Fruit fly (Drosophila melanogaster) whole organism, adult: ENCODE results near the gene mRpS24.

Experiments
- CG11617 ChIP-seq: fragments of 200-800 bp; sonication (Bioruptor generic); optimal IDR thresholded peaks from 2 replicates; lab custom pipeline; 2017; ENCODE audit warnings: mild to moderate bottlenecking, missing biosample characterization, missing genetic modification reagents, missing genetic modification characterization
- CG12768 ChIP-seq: fragments of 200-800 bp; sonication (Bioruptor generic); optimal IDR thresholded peaks from 2 replicates; lab custom pipeline; 2017; ENCODE audit warnings: missing biosample characterization, missing genetic modification characterization, mild to moderate bottlenecking, moderate library complexity, missing genetic modification reagents
- CG14711 ChIP-seq: fragments of 200-800 bp; sonication (Bioruptor generic); optimal IDR thresholded peaks from 2 replicates; lab custom pipeline; 2018; ENCODE audit warnings: missing biosample characterization, mild to moderate bottlenecking, missing genetic modification characterization, moderate library complexity
- CG1620 ChIP-seq: fragments of 200-800 bp; sonication (Bioruptor generic); optimal IDR thresholded peaks from 2 replicates; lab custom pipeline; 2016; ENCODE audit warnings: missing biosample characterization, missing genetic modification characterization
- CG33017 ChIP-seq: fragments of 200-800 bp; sonication (Bioruptor generic); optimal IDR thresholded peaks from 2 replicates; lab custom pipeline; 2018; ENCODE audit warnings: missing biosample characterization, mild to moderate bottlenecking, missing genetic modification characterization, moderate library complexity
- CG5204 ChIP-seq: fragments of 200-800 bp; sonication (Bioruptor generic); optimal IDR thresholded peaks from 2 replicates; lab custom pipeline; 2016; ENCODE audit warnings: missing biosample characterization, missing genetic modification characterization
- CG7045 ChIP-seq: fragments of 200-800 bp; sonication (Bioruptor generic); optimal IDR thresholded peaks from 2 replicates; lab custom pipeline; 2017; ENCODE audit warnings: missing biosample characterization, mild to moderate bottlenecking, missing genetic modification characterization
- CG7101 ChIP-seq: fragments of 200-800 bp; sonication (Bioruptor generic); optimal IDR thresholded peaks from 2 replicates; lab custom pipeline; 2018; ENCODE audit warnings: missing biosample characterization, mild to moderate bottlenecking, missing genetic modification characterization, moderate library complexity
- Clk ChIP-seq: fragments of 200-800 bp; sonication (Bioruptor generic); optimal IDR thresholded peaks from 2 replicates; lab custom pipeline; 2017; ENCODE audit warnings: missing biosample characterization, missing genetic modification characterization
- Crg-1 ChIP-seq: fragments of 200-800 bp; sonication (Bioruptor generic); optimal IDR thresholded peaks from 2 replicates; lab custom pipeline; 2016; ENCODE audit warnings: missing biosample characterization, missing genetic modification characterization
- Hr96 ChIP-seq: fragments of 200-800 bp; sonication (Bioruptor generic); optimal IDR thresholded peaks from 2 replicates; lab custom pipeline; 2016; ENCODE audit warnings: missing biosample characterization, missing genetic modification characterization
- Mnt ChIP-seq: fragments of 200-800 bp; sonication (Bioruptor generic); optimal IDR thresholded peaks from 2 replicates; lab custom pipeline; 2016; ENCODE audit warnings: missing biosample characterization, mild to moderate bottlenecking, missing genetic modification characterization
- bab1 ChIP-seq: fragments of 200-800 bp; sonication (Bioruptor generic); optimal IDR thresholded peaks from 3 replicates; lab custom pipeline; 2019; ENCODE audit warnings: missing biosample characterization, mild to moderate bottlenecking, missing genetic modification characterization, moderate library complexity
- cic ChIP-seq: fragments of 200-800 bp; sonication (Bioruptor generic); optimal IDR thresholded peaks from 2 replicates; lab custom pipeline; 2017; ENCODE audit warnings: missing biosample characterization, mild to moderate bottlenecking, missing genetic modification characterization, moderate library complexity
- cnc ChIP-seq, 2 experiments: fragments of >200 bp; optimal IDR thresholded peaks; 2 replicates each; lab custom pipeline; 2017
- kay ChIP-seq: fragments of 200-800 bp; sonication (Bioruptor generic); peaks from one replicate; lab custom pipeline; 2016; ENCODE audit warnings: missing biosample characterization, missing genetic modification characterization, borderline replicate concordance
- ovo ChIP-seq: fragments of 200-800 bp; sonication (Bioruptor generic); optimal IDR thresholded peaks from 2 replicates; lab custom pipeline; 2016; ENCODE audit warnings: missing biosample characterization, missing genetic modification characterization
- pad ChIP-seq: fragments of 200-800 bp; sonication (Bioruptor generic); optimal IDR thresholded peaks from 3 replicates; lab custom pipeline; 2017; ENCODE audit warnings: missing biosample characterization, missing genetic modification characterization, mild to moderate bottlenecking, moderate library complexity, missing genetic modification reagents
- tj ChIP-seq: fragments of 200-800 bp; sonication (Bioruptor generic); optimal IDR thresholded peaks from 3 replicates; lab custom pipeline; 2017; ENCODE audit warnings: missing biosample characterization, mild to moderate bottlenecking, missing genetic modification characterization, moderate library complexity
- toe ChIP-seq: fragments of 200-800 bp; sonication (Bioruptor generic); optimal IDR thresholded peaks from 2 replicates; lab custom pipeline; 2016; ENCODE audit warnings: missing biosample characterization, missing genetic modification characterization

The mRpS24 gene

DNA sequence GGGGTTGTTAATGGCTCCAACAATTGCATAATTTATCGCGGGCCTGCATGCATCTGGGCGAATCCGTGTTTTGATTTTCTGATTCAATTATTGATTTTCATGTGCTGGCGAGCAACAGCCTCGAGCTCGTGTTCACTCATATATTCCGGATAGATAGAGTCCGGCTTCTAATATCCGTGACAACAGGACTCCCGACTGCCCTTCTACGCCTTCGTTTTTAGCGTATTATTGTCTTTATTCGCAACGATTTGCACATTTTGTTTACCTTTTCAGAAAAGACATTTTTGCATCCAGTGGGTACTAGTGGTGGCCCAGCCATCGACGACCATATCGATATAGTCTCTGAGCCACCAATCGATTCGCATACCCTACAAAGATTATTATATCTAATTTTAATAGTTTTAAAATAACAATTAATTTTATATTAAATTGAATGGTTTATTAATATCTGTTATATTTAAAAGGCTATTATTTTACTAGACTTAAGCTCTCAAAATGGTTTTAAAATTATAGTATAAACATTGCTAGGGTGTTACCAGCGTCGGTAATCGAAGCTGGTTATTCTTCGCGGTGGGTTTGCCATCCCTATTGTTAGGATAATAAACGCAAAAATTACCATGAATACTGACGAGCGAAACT is 2.1 kb downstream of the mRpS24 start, which contains the start of the genes Myo95E and TBC1d7:
Gene Myo95E, minus strand, starts transcription at position 326 of the 639 bp plus-strand sequence.
Gene TBC1d7, plus strand, starts transcription at position 555 of the 639 bp plus-strand sequence.
- TF ChIP-seq CG5204 (GFP tag; lab: Kevin White, UChicago) (no peak), ovo (GFP tag; lab: Kevin White, UChicago) (peak; percentile 17), Hr96 (GFP tag; lab: Kevin White, UChicago) (no peak), Crg-1 (GFP tag; lab: Kevin White, UChicago) (peak; percentile 45), CG33017 (tag; lab: Kevin White, UChicago) (peak; percentile 91), kay (no peak), cnc (optimal IDR thresholded peaks at IDR 0.05; lab: Kevin White, UChicago) (no peak), CG1620 (GFP tag; lab: Kevin White, UChicago) (peak; percentile 57), cic (GFP tag; lab: Kevin White, UChicago) (peak; percentile 34), Mnt (peak; percentile 75), Clk (GFP tag; lab: Kevin White, UChicago) (peak; percentile 38), CG14711 (tag; lab: Kevin White, UChicago) (peak; percentile 90), toe (GFP tag; lab: Kevin White, UChicago) (no peak), bab1 (GFP tag; lab: Kevin White, UChicago) (peak; percentile 88), CG11617 (GFP tag; lab: Kevin White, UChicago) (peak; percentile 86), pad (GFP tag; lab: Kevin White, UChicago) (peak; percentile 82), CG7045 (peak; percentile 83), CG7101 (peak; percentile 94), CG12768 (GFP tag; lab: Kevin White, UChicago) (peak; percentile 91), tj (peak; percentile 50)

DNA sequence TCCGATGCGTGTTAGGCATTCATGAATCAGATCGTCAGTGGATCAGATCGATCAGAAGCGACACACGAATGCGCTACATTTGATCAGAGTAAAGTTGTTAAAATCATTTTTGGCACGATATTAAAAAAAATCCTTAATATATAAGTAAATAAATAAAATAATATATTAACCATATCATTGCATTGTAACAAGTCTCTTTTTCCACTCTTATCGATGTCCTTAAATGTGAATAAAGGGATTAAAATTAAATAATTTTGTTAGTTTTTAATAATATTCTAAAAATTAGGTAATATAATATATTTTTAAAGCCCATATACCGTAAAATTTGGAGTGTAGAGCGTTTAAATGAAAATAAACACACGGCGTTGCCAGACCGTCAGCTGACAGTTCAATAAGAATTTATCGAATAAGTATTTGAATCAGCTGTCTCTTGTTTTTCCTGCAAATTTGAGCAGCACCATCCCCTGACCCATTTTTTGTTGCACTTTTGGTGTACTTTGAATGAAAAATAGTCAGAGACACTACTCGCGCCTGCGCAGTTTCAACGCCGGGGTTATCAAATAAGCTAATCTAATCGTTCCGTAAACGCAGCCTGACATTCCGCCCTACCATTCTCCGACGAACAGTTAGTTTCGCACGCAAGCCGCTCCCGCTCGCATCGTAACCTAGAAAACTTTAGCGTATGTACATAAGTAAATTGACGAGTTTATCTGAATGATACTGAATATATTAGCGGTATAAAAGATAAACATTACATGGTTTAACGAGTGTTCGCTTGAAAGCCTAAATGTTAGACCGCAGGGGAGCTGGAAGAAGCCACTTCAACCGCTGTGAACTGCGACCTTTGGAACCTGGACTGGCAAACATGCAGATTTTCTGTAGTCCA is 11.2 kb downstream of the mRpS24 start, which contains the start of the genes p38a and CG6178:
Gene p38a, minus strand, starts transcription at position 398 of the 886 bp plus-strand sequence.
Gene CG6178, plus strand, starts transcription at position 424 of the 886 bp plus-strand sequence.
- TF ChIP-seq ovo (GFP tag; lab: Kevin White, UChicago) (peak; percentile 80), Crg-1 (GFP tag; lab: Kevin White, UChicago) (peak; percentile 71), CG11617 (GFP tag; lab: Kevin White, UChicago) (peak; percentile 99), CG7045 (peak; percentile 97), Hr96 (GFP tag; lab: Kevin White, UChicago) (peak; percentile 60), CG5204 (GFP tag; lab: Kevin White, UChicago) (peak; percentile 79), CG14711 (tag; lab: Kevin White, UChicago) (peak; percentile 96), tj (peak; percentile 85), bab1 (GFP tag; lab: Kevin White, UChicago) (peak; percentile 97), Mnt (peak; percentile 77), CG33017 (tag; lab: Kevin White, UChicago) (peak; percentile 97), pad (GFP tag; lab: Kevin White, UChicago) (peak; percentile 90), toe (GFP tag; lab: Kevin White, UChicago) (peak; percentile 67), cic (GFP tag; lab: Kevin White, UChicago) (peak; percentile 73), cnc (optimal IDR thresholded peaks at IDR 0.05; lab: Kevin White, UChicago) (no peak), CG12768 (GFP tag; lab: Kevin White, UChicago) (peak; percentile 97), CG1620 (GFP tag; lab: Kevin White, UChicago) (peak; percentile 59), Clk (GFP tag; lab: Kevin White, UChicago) (peak; percentile 75), CG7101 (peak; percentile 99), kay (no peak)

- TF ChIP-seq CG33017 (tag; lab: Kevin White, UChicago) (no peak), CG5204 (GFP tag; lab: Kevin White, UChicago) (no peak), toe (GFP tag; lab: Kevin White, UChicago) (no peak), CG7045 (no peak), Crg-1 (GFP tag; lab: Kevin White, UChicago) (no peak)
Measured at dm6 chr3R:24150103-24150502, 13.2 kb downstream of the mRpS24 start, which contains the start of gene p38c. Gene p38c (minus strand): TSS chr3R:24150203.

DNA sequence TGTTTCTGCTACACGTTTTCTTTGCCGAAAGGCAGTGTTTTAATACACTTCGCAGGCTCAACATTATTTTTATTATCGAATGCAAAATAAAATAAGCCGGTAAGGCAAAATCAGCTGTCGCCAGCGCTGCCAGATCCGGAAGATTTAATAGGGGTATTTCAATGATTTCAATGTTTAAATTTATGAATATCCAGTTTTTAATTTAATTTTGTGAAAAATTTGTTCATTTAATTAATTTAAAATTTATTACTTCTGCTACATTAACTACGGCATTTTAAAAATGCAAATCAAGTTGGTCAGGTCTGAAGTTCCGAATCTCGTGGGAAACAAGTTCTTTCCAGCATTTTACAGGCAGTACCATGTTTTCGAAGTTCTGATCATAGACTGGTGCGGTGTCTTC is 14.5 kb downstream of the mRpS24 start, which contains the start of gene Slimp:
Gene Slimp, minus strand, starts transcription at position 130 of the 400 bp plus-strand sequence.
- TF ChIP-seq cic (GFP tag; lab: Kevin White, UChicago) (no peak), Crg-1 (GFP tag; lab: Kevin White, UChicago) (peak; percentile 16), CG11617 (GFP tag; lab: Kevin White, UChicago) (peak; percentile 61), bab1 (GFP tag; lab: Kevin White, UChicago) (peak; percentile 31), CG1620 (GFP tag; lab: Kevin White, UChicago) (peak; percentile 7), CG7045 (no peak), cnc (optimal IDR thresholded peaks at IDR 0.05; lab: Kevin White, UChicago) (no peak), Clk (GFP tag; lab: Kevin White, UChicago) (no peak), CG33017 (tag; lab: Kevin White, UChicago) (peak; percentile 22), CG12768 (GFP tag; lab: Kevin White, UChicago) (peak; percentile 3), kay (no peak), CG7101 (peak; percentile 23), CG14711 (tag; lab: Kevin White, UChicago) (peak; percentile 18), CG5204 (GFP tag; lab: Kevin White, UChicago) (peak; percentile 66), toe (GFP tag; lab: Kevin White, UChicago) (peak; percentile 60), Mnt (peak; percentile 18), tj (no peak), ovo (GFP tag; lab: Kevin White, UChicago) (no peak), pad (GFP tag; lab: Kevin White, UChicago) (peak; percentile 3), Hr96 (GFP tag; lab: Kevin White, UChicago) (no peak)
